Fruit fly (Drosophila melanogaster): ENCODE data around the gene Nepl12.
"Not testable (repeated sequence)": the region's sequence is repeated elsewhere in the genome, so short reads cannot be mapped to it uniquely, and the experiment has no call there.

dm6 chr3R:9685376-9685775 lies 10.1 kb downstream of the Nepl12 start, which contains the start of the genes eca and CG18542:
- not testable (repeated sequence) for TF ChIP-seq D1 (tag; optimal IDR thresholded peaks at IDR 0.05); CG8301 (tag; optimal IDR thresholded peaks at IDR 0.05); CG12605 (GFP tag; IDR thresholded peaks at IDR 0.05); CG34367 (tag; optimal IDR thresholded peaks at IDR 0.05); CG10348 (GFP tag; IDR thresholded peaks at IDR 0.05); CG4496 (GFP tag; IDR thresholded peaks at IDR 0.05); Snoo (tag; optimal IDR thresholded peaks at IDR 0.05); Pif1B (GFP tag; optimal IDR thresholded peaks at IDR 0.05); rn (GFP tag; IDR thresholded peaks at IDR 0.05); EcR (GFP tag; optimal IDR thresholded peaks at IDR 0.05); gl (tag; optimal IDR thresholded peaks at IDR 0.05); CG8159 (tag; optimal IDR thresholded peaks at IDR 0.05)
